Worm (Caenorhabditis elegans): ENCODE results near the gene ocr-1.
A peak's percentile ranks its signal among the peaks of the same experiment; 100 is the strongest.

- TF ChIP-seq ama-1 (optimal IDR thresholded peaks at IDR 0.05), result no peak
- no peak for TF ChIP-seq hnd-1 (tag; optimal IDR thresholded peaks at IDR 0.05)
- TF ChIP-seq B0310.2 (tag; optimal IDR thresholded peaks at IDR 0.05), result no peak
- TF ChIP-seq tbx-37 (GFP tag; conservative IDR thresholded peaks at IDR 0.05), result no peak
- no peak for TF ChIP-seq flt-1 (GFP tag; IDR thresholded peaks at IDR 0.05)
- no peak for TF ChIP-seq aly-1 (tag; optimal IDR thresholded peaks at IDR 0.05)
- TF ChIP-seq hmbx-1 (tag; optimal IDR thresholded peaks at IDR 0.05), result no peak
- TF ChIP-seq scrt-1 (GFP tag; IDR thresholded peaks at IDR 0.05), result 0 out of 2 replicates have a peak, but pooled peaks have one; percentile 36
- TF ChIP-seq tbx-11 (GFP tag; IDR thresholded peaks at IDR 0.05), result no peak
These were observed 42.2 kb upstream of the ocr-1 start for ce11 chrV:10721912-10722426.

Data from whole organism, early embryonic.